Fruit fly (Drosophila melanogaster) whole organism, embryonic: Measurements from ENCODE around the gene Pgd.
A peak's percentile ranks its signal among the peaks of the same experiment; 100 is the strongest.

Experiments used
- BEAF-32 ChIP-seq: fragments of 200-800 bp; sonication (Bioruptor generic); optimal IDR thresholded peaks from 3 replicates; lab custom pipeline; 2017; ENCODE audit warnings: missing biosample characterization, missing genetic modification characterization, mild to moderate bottlenecking, moderate library complexity, missing genetic modification reagents
- Bdp1 ChIP-seq: fragments of 200-800 bp; sonication (Bioruptor generic); optimal IDR thresholded peaks from 3 replicates; lab custom pipeline; 2016; ENCODE audit warnings: missing biosample characterization, missing genetic modification characterization
- CG11504 ChIP-seq: fragments of 200-800 bp; sonication (Bioruptor generic); optimal IDR thresholded peaks from 3 replicates; lab custom pipeline; 2019; ENCODE audit warnings: missing biosample characterization, mild to moderate bottlenecking, missing genetic modification characterization, moderate library complexity
- CG12391 ChIP-seq: fragments of 200-800 bp; sonication (Bioruptor generic); optimal IDR thresholded peaks from 3 replicates; lab custom pipeline; 2018; ENCODE audit warnings: missing biosample characterization, mild to moderate bottlenecking, missing genetic modification characterization, moderate library complexity
- CG12659 ChIP-seq: fragments of 200-800 bp; sonication (Bioruptor generic); optimal IDR thresholded peaks from 3 replicates; lab custom pipeline; 2017; ENCODE audit warnings: mild to moderate bottlenecking, missing biosample characterization, missing genetic modification reagents, missing genetic modification characterization
- CG13123 ChIP-seq: fragments of 200-800 bp; sonication (Bioruptor generic); optimal IDR thresholded peaks from 2 replicates; lab custom pipeline; 2016; ENCODE audit warnings: missing biosample characterization, missing genetic modification characterization
- CG13287 ChIP-seq: fragments of 200-800 bp; sonication (Bioruptor generic); IDR thresholded peaks from 2 replicates; pipeline ENCODE4 v1.3.6; 2022; ENCODE audit warnings: missing biosample characterization, missing genetic modification characterization; ENCODE audit not compliant: partially characterized antibody
- CG14710 ChIP-seq: fragments of 200-800 bp; sonication (Bioruptor generic); optimal IDR thresholded peaks from 3 replicates; lab custom pipeline; 2019; ENCODE audit warnings: missing biosample characterization, mild to moderate bottlenecking, missing genetic modification characterization, moderate library complexity
- CG14860 ChIP-seq: fragments of 200-800 bp; sonication (Bioruptor generic); IDR thresholded peaks from 3 replicates; pipeline ENCODE4 v1.3.6; 2022; ENCODE audit warnings: missing biosample characterization, missing genetic modification characterization; ENCODE audit not compliant: partially characterized antibody
- CG15514 ChIP-seq: fragments of 200-800 bp; sonication (Bioruptor generic); optimal IDR thresholded peaks from 3 replicates; lab custom pipeline; 2017; ENCODE audit warnings: missing biosample characterization, missing genetic modification characterization, mild to moderate bottlenecking, moderate library complexity, missing genetic modification reagents
- CG17186 ChIP-seq: fragments of 200-800 bp; sonication (Bioruptor generic); optimal IDR thresholded peaks from 3 replicates; lab custom pipeline; 2017; ENCODE audit warnings: missing biosample characterization, missing genetic modification reagents, missing genetic modification characterization
- CG17361 ChIP-seq: fragments of 200-800 bp; sonication (Bioruptor generic); IDR thresholded peaks from 3 replicates; pipeline ENCODE4 v1.3.6; 2022; ENCODE audit warnings: missing biosample characterization, missing genetic modification characterization
- CG30403 ChIP-seq: fragments of 200-800 bp; sonication (Bioruptor generic); optimal IDR thresholded peaks from 3 replicates; lab custom pipeline; 2016; ENCODE audit warnings: missing biosample characterization, missing genetic modification characterization
- CG34376 ChIP-seq: fragments of 200-800 bp; sonication (Bioruptor generic); optimal IDR thresholded peaks from 2 replicates; lab custom pipeline; 2018; ENCODE audit warnings: missing biosample characterization, mild to moderate bottlenecking, missing genetic modification characterization
- CG4404 ChIP-seq: fragments of 200-800 bp; sonication (Bioruptor generic); IDR thresholded peaks from 2 replicates; pipeline ENCODE4 v1.3.6; 2022; ENCODE audit warnings: missing biosample characterization, missing genetic modification characterization
- CG6175 ChIP-seq: fragments of 200-800 bp; sonication (Bioruptor generic); IDR thresholded peaks from 3 replicates; pipeline ENCODE4 v1.3.6; 2022; ENCODE audit warnings: missing biosample characterization, missing genetic modification characterization
- CG6791 ChIP-seq: fragments of 200-800 bp; sonication (Bioruptor generic); IDR thresholded peaks from 3 replicates; pipeline ENCODE4 v1.3.6; 2022; ENCODE audit warnings: missing biosample characterization, missing genetic modification characterization; ENCODE audit not compliant: partially characterized antibody
- CG8089 ChIP-seq: fragments of 200-800 bp; sonication (Bioruptor generic); optimal IDR thresholded peaks from 3 replicates; lab custom pipeline; 2016; ENCODE audit warnings: missing biosample characterization, missing genetic modification characterization
- CG8281 ChIP-seq: fragments of 200-800 bp; sonication (Bioruptor generic); optimal IDR thresholded peaks from 2 replicates; lab custom pipeline; 2018; ENCODE audit warnings: missing biosample characterization, mild to moderate bottlenecking, missing genetic modification characterization, moderate library complexity
- CG9797 ChIP-seq: fragments of 200-800 bp; sonication (Bioruptor generic); optimal IDR thresholded peaks from 3 replicates; lab custom pipeline; 2018; ENCODE audit warnings: missing biosample characterization, mild to moderate bottlenecking, missing genetic modification characterization
- CTCF ChIP-seq: fragments of 200-800 bp; sonication (Bioruptor generic); optimal IDR thresholded peaks from 2 replicates; lab custom pipeline; 2017; ENCODE audit warnings: missing biosample characterization, mild to moderate bottlenecking, missing genetic modification characterization, moderate library complexity
- Dbx ChIP-seq: fragments of 200-800 bp; sonication (Bioruptor generic); IDR thresholded peaks from 3 replicates; pipeline ENCODE4 v1.3.6; 2022; ENCODE audit warnings: missing biosample characterization, missing genetic modification characterization
- Doc3 ChIP-seq: fragments of 200-800 bp; sonication (Bioruptor generic); IDR thresholded peaks from 3 replicates; pipeline ENCODE4 v1.3.6; 2022; ENCODE audit warnings: missing biosample characterization, missing genetic modification characterization; ENCODE audit not compliant: partially characterized antibody
- Dref ChIP-seq: fragments of 200-800 bp; sonication (Bioruptor generic); IDR thresholded peaks from 2 replicates; pipeline ENCODE4 v1.3.6; 2022; ENCODE audit warnings: missing biosample characterization, missing genetic modification characterization
- E2f2 ChIP-seq: fragments of 200-800 bp; sonication (Bioruptor generic); IDR thresholded peaks from 2 replicates; pipeline ENCODE4 v1.3.6; 2022; ENCODE audit warnings: missing biosample characterization, missing genetic modification characterization
- H2.0 ChIP-seq: fragments of 200-800 bp; sonication (Bioruptor generic); IDR thresholded peaks from 2 replicates; pipeline ENCODE4 v1.3.6; 2022; ENCODE audit warnings: missing biosample characterization, missing genetic modification characterization
- HLH4C ChIP-seq: fragments of 200-800 bp; sonication (Bioruptor generic); IDR thresholded peaks from 3 replicates; pipeline ENCODE4 v1.3.6; 2022; ENCODE audit warnings: missing biosample characterization, missing genetic modification characterization; ENCODE audit not compliant: partially characterized antibody
- Max ChIP-seq: fragments of 200-800 bp; sonication (Bioruptor generic); optimal IDR thresholded peaks from 2 replicates; lab custom pipeline; 2016; ENCODE audit warnings: missing biosample characterization, mild to moderate bottlenecking, missing genetic modification characterization
- Med ChIP-seq: fragments of 200-800 bp; sonication (Bioruptor generic); peaks from one replicate; lab custom pipeline; 2016; ENCODE audit warnings: missing biosample characterization, missing genetic modification characterization, mild to moderate bottlenecking, inconsistent platforms, moderate library complexity
- Sin3A ChIP-seq: fragments of >200 bp; optimal IDR thresholded peaks from 2 replicates; lab custom pipeline; 2018
- Tbp ChIP-seq: fragments of >200 bp; optimal IDR thresholded peaks from 2 replicates; lab custom pipeline; 2018; ENCODE audit warnings: missing biosample characterization, missing genetic modification characterization
- amos ChIP-seq: fragments of 200-800 bp; sonication (Bioruptor generic); IDR thresholded peaks from 2 replicates; pipeline ENCODE4 v1.3.6; 2022; ENCODE audit warnings: missing biosample characterization, missing genetic modification characterization; ENCODE audit not compliant: partially characterized antibody
- bbx ChIP-seq: fragments of 200-800 bp; sonication (Bioruptor generic); IDR thresholded peaks from 2 replicates; pipeline ENCODE4 v1.3.6; 2022; ENCODE audit warnings: missing biosample characterization, missing genetic modification characterization; ENCODE audit not compliant: partially characterized antibody
- chinmo ChIP-seq: fragments of 200-800 bp; sonication (Bioruptor generic); IDR thresholded peaks from 4 replicates; pipeline ENCODE4 v1.3.6; 2022; ENCODE audit warnings: missing biosample characterization, missing genetic modification characterization; ENCODE audit not compliant: partially characterized antibody
- crp ChIP-seq, 2 experiments: fragments of 200-800 bp; sonication (Bioruptor generic); optimal IDR thresholded peaks; 2 replicates in 1 of 2; 3 replicates in 1 of 2; lab custom pipeline; 2017; ENCODE audit warnings: missing biosample characterization in 2 of 2, missing genetic modification characterization in 2 of 2, mild to moderate bottlenecking in 1 of 2, moderate library complexity in 1 of 2
- cwo ChIP-seq: fragments of 200-800 bp; sonication (Bioruptor generic); optimal IDR thresholded peaks from 3 replicates; lab custom pipeline; 2017; ENCODE audit warnings: missing biosample characterization, missing genetic modification characterization, mild to moderate bottlenecking, moderate library complexity, missing genetic modification reagents
- dm ChIP-seq: fragments of 200-800 bp; sonication (Bioruptor generic); optimal IDR thresholded peaks from 3 replicates; lab custom pipeline; 2016; ENCODE audit warnings: missing biosample characterization, missing genetic modification characterization
- gfzf ChIP-seq: fragments of 200-800 bp; sonication (Bioruptor generic); optimal IDR thresholded peaks from 2 replicates; lab custom pipeline; 2016; ENCODE audit warnings: missing biosample characterization, mild to moderate bottlenecking, missing genetic modification characterization, moderate library complexity
- jigr1 ChIP-seq: fragments of 200-800 bp; sonication (Bioruptor generic); IDR thresholded peaks from 3 replicates; pipeline ENCODE4 v1.3.6; 2022; ENCODE audit warnings: missing biosample characterization, missing genetic modification characterization
- lola ChIP-seq, 3 experiments: fragments of >200 bp in 2 of 3; fragments of 200-800 bp in 1 of 3; sonication (Bioruptor generic) in 1 of 3; optimal IDR thresholded peaks; 2 replicates each; lab custom pipeline; 2017 to 2019; ENCODE audit warnings: missing biosample characterization in 3 of 3, missing genetic modification characterization in 3 of 3, mild to moderate bottlenecking in 1 of 3, moderate library complexity in 1 of 3
- nerfin-2 ChIP-seq: fragments of 200-800 bp; sonication (Bioruptor generic); IDR thresholded peaks from 2 replicates; pipeline ENCODE4 v1.3.6; 2022; ENCODE audit warnings: missing biosample characterization, missing genetic modification characterization; ENCODE audit not compliant: partially characterized antibody
- pzg ChIP-seq: fragments of 200-800 bp; sonication (Bioruptor generic); optimal IDR thresholded peaks from 3 replicates; lab custom pipeline; 2018; ENCODE audit warnings: missing biosample characterization, mild to moderate bottlenecking, missing genetic modification characterization, moderate library complexity
- seq ChIP-seq: fragments of 200-800 bp; sonication (Bioruptor generic); IDR thresholded peaks from 2 replicates; pipeline ENCODE4 v1.3.6; 2022; ENCODE audit warnings: missing biosample characterization, missing genetic modification characterization
- slp2 ChIP-seq: fragments of 200-800 bp; sonication (Bioruptor generic); optimal IDR thresholded peaks from 2 replicates; lab custom pipeline; 2016; ENCODE audit warnings: missing biosample characterization, missing genetic modification characterization
- sna ChIP-seq: fragments of 200-800 bp; sonication (Bioruptor generic); IDR thresholded peaks from 2 replicates; pipeline ENCODE4 v1.3.6; 2022; ENCODE audit warnings: missing biosample characterization, missing genetic modification characterization; ENCODE audit not compliant: partially characterized antibody
- tna ChIP-seq: fragments of 200-800 bp; sonication (Bioruptor generic); IDR thresholded peaks from 2 replicates; pipeline ENCODE4 v1.3.6; 2022; ENCODE audit warnings: missing biosample characterization, missing genetic modification characterization; ENCODE audit not compliant: partially characterized antibody
- zen2 ChIP-seq: fragments of 200-800 bp; sonication (Bioruptor generic); IDR thresholded peaks from 3 replicates; pipeline ENCODE4 v1.3.6; 2022; ENCODE audit warnings: missing biosample characterization, missing genetic modification characterization; ENCODE audit not compliant: partially characterized antibody

Gene Pgd

DNA sequence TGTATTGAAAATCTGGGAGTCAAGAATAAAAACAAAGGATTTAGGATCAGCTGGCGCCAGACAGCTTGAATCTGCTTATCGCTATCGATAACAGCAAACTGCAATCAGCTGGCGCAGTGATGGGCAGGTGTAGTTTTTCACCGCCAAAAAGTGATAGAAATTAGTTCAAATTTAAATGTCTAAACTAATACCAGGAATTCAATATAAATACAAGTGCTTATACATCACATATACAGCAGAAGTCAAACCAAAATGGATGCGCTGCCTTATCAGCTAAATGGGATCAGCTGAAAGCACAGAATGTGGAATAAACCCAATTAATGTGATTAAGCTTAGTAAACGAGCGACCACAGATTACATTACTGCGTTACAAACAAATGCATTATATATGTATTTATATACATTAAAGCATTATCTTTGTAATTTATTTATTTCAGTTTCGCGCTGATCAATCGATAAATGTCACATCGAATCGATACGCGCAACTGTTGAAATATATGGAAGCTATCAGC lies 35.9 kb downstream of the Pgd start, which contains the start of gene pn (continued):
- peak; percentile 80 for TF ChIP-seq E2f2 (GFP tag; lab: Robert Waterston, UW)
- TF ChIP-seq Bdp1 (GFP tag; lab: Kevin White, UChicago), result no peak
- TF ChIP-seq Doc3 (GFP tag; lab: Robert Waterston, UW), result 0 out of 3 replicates have a peak, but pooled peaks have one; percentile 19
- TF ChIP-seq CG14710 (tag; lab: Kevin White, UChicago), result peak; percentile 19
- peak; percentile 32; the same call in 1 of the 2 replicates for TF ChIP-seq CG13287 (GFP tag; lab: Robert Waterston, UW)
- peak; percentile 62 for TF ChIP-seq Dref (GFP tag; lab: Robert Waterston, UW)
- TF ChIP-seq H2.0 (GFP tag; lab: Robert Waterston, UW), result no peak
- TF ChIP-seq bbx (GFP tag; lab: Robert Waterston, UW), result peak; percentile 38; the same call in 1 of the 2 replicates
- TF ChIP-seq CG9797 (GFP tag; lab: Kevin White, UChicago), result no peak
- no peak for TF ChIP-seq CG4404 (GFP tag; lab: Robert Waterston, UW)
- TF ChIP-seq amos, result peak; percentile 20; the same call in 1 of the 2 replicates
- no peak for TF ChIP-seq CG13123 (GFP tag; lab: Kevin White, UChicago)
- peak; percentile 55 for TF ChIP-seq BEAF-32
- TF ChIP-seq CG17361 (GFP tag; lab: Robert Waterston, UW), result no peak
- no peak for TF ChIP-seq seq (GFP tag; lab: Robert Waterston, UW)
- TF ChIP-seq CG15514 (GFP tag; lab: Kevin White, UChicago), result peak; percentile 15
- TF ChIP-seq chinmo (GFP tag; lab: Robert Waterston, UW), result 0 out of 4 replicates have a peak, but pooled peaks have one; percentile 22
- no peak for TF ChIP-seq CTCF
- peak; percentile 60; the same call in 2 of the 3 replicates for TF ChIP-seq HLH4C (GFP tag; lab: Robert Waterston, UW)
- peak; percentile 55 to 83 for TF ChIP-seq crp (GFP tag; optimal IDR thresholded peaks at IDR 0.05; lab: Kevin White, UChicago)
- peak; percentile 25 for TF ChIP-seq pzg (GFP tag; lab: Kevin White, UChicago)
- 0 out of 3 replicates have a peak, but pooled peaks have one; percentile 17 for TF ChIP-seq zen2 (GFP tag; lab: Robert Waterston, UW)
- TF ChIP-seq nerfin-2, result peak; percentile 34; the same call in 1 of the 2 replicates
- 0 out of 3 replicates have a peak, but pooled peaks have one; percentile 44 for TF ChIP-seq CG14860 (GFP tag; lab: Robert Waterston, UW)
- TF ChIP-seq CG17186, result peak; percentile 37
- TF ChIP-seq, all 482 proteins: peak for 29

DNA sequence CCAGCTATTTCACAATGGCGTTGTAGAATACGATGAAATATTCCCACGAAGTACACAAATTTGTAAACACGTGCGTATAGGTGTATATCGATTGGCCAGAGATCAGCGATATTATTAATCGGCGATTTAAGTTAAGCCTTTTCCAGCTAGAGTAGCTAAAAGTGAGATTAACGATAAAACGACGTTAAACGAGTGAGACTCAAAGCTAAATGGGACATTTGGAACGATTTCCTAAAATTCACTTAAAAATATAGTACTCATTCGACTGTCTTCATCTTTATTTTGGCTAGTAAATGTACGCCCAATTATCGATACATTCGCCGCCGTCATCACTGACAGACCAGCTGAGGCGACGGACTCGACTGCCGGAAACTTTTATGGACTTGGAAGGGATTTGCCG lies 39.6 kb downstream of the Pgd start, which contains the start of the genes Nmd3 and CG17776:
Gene Nmd3 (minus strand): TSS at position 106 of the 400 bp plus-strand sequence.
Gene CG17776 (plus strand): TSS at position 163 of the 400 bp plus-strand sequence.
- TF ChIP-seq CG30403 (peak; percentile 10), lola (GFP tag; optimal IDR thresholded peaks at IDR 0.05; lab: Kevin White, UChicago) (peak in 1 of 3 experiments; percentile 15), CG6791 (peak; percentile 60; the same call in 2 of the 3 replicates), E2f2 (GFP tag; lab: Robert Waterston, UW) (peak; percentile 46; the same call in 1 of the 2 replicates), CG12391 (peak; percentile 30), CG11504 (no peak), gfzf (peak; percentile 6), Sin3A (peak; percentile 60), sna (GFP tag; lab: Robert Waterston, UW) (peak; percentile 77), Tbp (peak; percentile 30), slp2 (GFP tag; lab: Kevin White, UChicago) (no peak), Med (GFP tag; lab: Kevin White, UChicago) (peak; percentile 71), tna (GFP tag; lab: Robert Waterston, UW) (peak; percentile 70), BEAF-32 (peak; percentile 68), jigr1 (GFP tag; lab: Robert Waterston, UW) (no peak), CG6175 (GFP tag; lab: Robert Waterston, UW) (no peak), zen2 (GFP tag; lab: Robert Waterston, UW) (peak; percentile 63; the same call in 2 of the 3 replicates), CG17186 (peak; percentile 33), CG34376 (GFP tag; lab: Kevin White, UChicago) (peak; percentile 1), cwo (GFP tag; lab: Kevin White, UChicago) (peak; percentile 79), Max (GFP tag; lab: Kevin White, UChicago) (peak; percentile 90), CG8281 (tag; lab: Kevin White, UChicago) (no peak), dm (GFP tag; lab: Kevin White, UChicago) (peak; percentile 93), CG12659 (peak; percentile 33), Dbx (GFP tag; lab: Robert Waterston, UW) (peak; percentile 36; the same call in 1 of the 3 replicates), CG8089 (GFP tag; lab: Kevin White, UChicago) (no peak)
